Worm (Caenorhabditis elegans) whole organism, early embryonic: Measurements from ENCODE around the gene nas-10.

Source experiments
- B0310.2 ChIP-seq: sonication (generic microtip); optimal IDR thresholded peaks from 2 replicates; lab custom pipeline; 2016; ENCODE audit warnings: mild to moderate bottlenecking, missing genetic modification characterization, missing compliant biosample characterization
- F13C5.2 ChIP-seq: sonication (generic microtip); optimal IDR thresholded peaks from 2 replicates; lab custom pipeline; 2017; ENCODE audit warnings: mild to moderate bottlenecking, missing genetic modification characterization, inconsistent platforms, missing compliant biosample characterization
- aly-1 ChIP-seq: sonication (generic microtip); optimal IDR thresholded peaks from 2 replicates; lab custom pipeline; 2016; ENCODE audit warnings: missing genetic modification characterization, missing compliant biosample characterization
- ama-1 ChIP-seq: fragments of 150-350 bp; optimal IDR thresholded peaks from 2 replicates; lab custom pipeline; 2014
- ceh-13 ChIP-seq: fragments of 200-800 bp; sonication (Bioruptor generic); optimal IDR thresholded peaks from 2 replicates; lab custom pipeline; 2018; ENCODE audit warnings: mild to moderate bottlenecking, missing genetic modification characterization, missing compliant biosample characterization
- ceh-36 ChIP-seq: sonication (generic microtip); optimal IDR thresholded peaks from 2 replicates; lab custom pipeline; 2016; ENCODE audit warnings: missing genetic modification characterization, inconsistent platforms, missing compliant biosample characterization
- ets-7 ChIP-seq: sonication (generic microtip); optimal IDR thresholded peaks from 2 replicates; lab custom pipeline; 2016; ENCODE audit warnings: missing genotype, missing genetic modification characterization, missing compliant biosample characterization
- flt-1 ChIP-seq: fragments of 200-800 bp; sonication (Bioruptor generic); IDR thresholded peaks from 2 replicates; pipeline ENCODE4 v1.3.6; 2022; ENCODE audit warnings: missing genetic modification characterization, missing compliant biosample characterization
- hmbx-1 ChIP-seq: sonication (generic microtip); optimal IDR thresholded peaks from 2 replicates; lab custom pipeline; 2016; ENCODE audit warnings: mild to moderate bottlenecking, missing genetic modification characterization, missing compliant biosample characterization
- hmg-4 ChIP-seq: fragments of 200-800 bp; sonication (Bioruptor generic); optimal IDR thresholded peaks from 2 replicates; lab custom pipeline; 2018; ENCODE audit warnings: mild to moderate bottlenecking, missing genetic modification characterization, missing compliant biosample characterization
- hnd-1 ChIP-seq: sonication (generic microtip); optimal IDR thresholded peaks from 2 replicates; lab custom pipeline; 2016; ENCODE audit warnings: missing genetic modification characterization, missing compliant biosample characterization
- pes-1 ChIP-seq: fragments of 200-800 bp; sonication (Bioruptor generic); IDR thresholded peaks from 2 replicates; pipeline ENCODE4 v1.3.6; 2022; ENCODE audit warnings: missing genetic modification reagents, missing genetic modification characterization, missing compliant biosample characterization
- scrt-1 ChIP-seq: fragments of 200-800 bp; sonication (Bioruptor generic); IDR thresholded peaks from 2 replicates; pipeline ENCODE4 v1.3.6; 2022; ENCODE audit warnings: missing genetic modification characterization, missing compliant biosample characterization
- sea-1 ChIP-seq: fragments of 200-800 bp; sonication (Bioruptor generic); conservative IDR thresholded peaks from 2 replicates; pipeline ENCODE4 v1.3.6; 2022; ENCODE audit warnings: missing genetic modification characterization, missing compliant biosample characterization
- tbx-11 ChIP-seq: fragments of 200-800 bp; sonication (Bioruptor generic); IDR thresholded peaks from 2 replicates; pipeline ENCODE4 v1.3.6; 2022; ENCODE audit warnings: missing genetic modification characterization, missing compliant biosample characterization
- tbx-37 ChIP-seq: fragments of 200-800 bp; sonication (Bioruptor generic); conservative IDR thresholded peaks from 2 replicates; pipeline ENCODE4 v1.3.6; 2022; ENCODE audit warnings: missing genetic modification reagents, missing genetic modification characterization, missing compliant biosample characterization
- tra-4 ChIP-seq: sonication (generic microtip); optimal IDR thresholded peaks from 2 replicates; lab custom pipeline; 2017; ENCODE audit warnings: missing genetic modification characterization, missing compliant biosample characterization

nas-10 gene

DNA sequence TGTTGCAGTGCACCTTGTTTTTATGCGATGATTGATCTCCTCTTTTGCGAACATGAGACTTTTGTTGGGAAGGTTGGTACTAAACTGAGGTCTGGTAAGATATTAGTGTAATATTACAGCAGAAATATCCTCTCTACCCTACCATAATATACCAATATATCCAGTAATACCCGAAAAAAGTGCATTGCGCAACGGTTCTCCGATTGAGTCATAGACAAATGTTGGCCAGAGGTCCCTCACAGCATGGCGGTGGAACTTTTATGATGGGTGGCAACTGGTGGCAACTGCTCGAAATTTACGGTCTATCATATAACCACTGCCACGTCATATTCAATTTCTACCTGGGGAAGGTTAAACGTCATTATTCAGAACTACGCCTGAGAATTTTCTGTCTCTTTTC is 26.0 kb upstream of the nas-10 start:
- TF ChIP-seq hmbx-1 (no peak), scrt-1 (GFP tag; lab: Robert Waterston, UW) (0 out of 2 replicates have a peak, but pooled peaks have one; percentile 12)

DNA sequence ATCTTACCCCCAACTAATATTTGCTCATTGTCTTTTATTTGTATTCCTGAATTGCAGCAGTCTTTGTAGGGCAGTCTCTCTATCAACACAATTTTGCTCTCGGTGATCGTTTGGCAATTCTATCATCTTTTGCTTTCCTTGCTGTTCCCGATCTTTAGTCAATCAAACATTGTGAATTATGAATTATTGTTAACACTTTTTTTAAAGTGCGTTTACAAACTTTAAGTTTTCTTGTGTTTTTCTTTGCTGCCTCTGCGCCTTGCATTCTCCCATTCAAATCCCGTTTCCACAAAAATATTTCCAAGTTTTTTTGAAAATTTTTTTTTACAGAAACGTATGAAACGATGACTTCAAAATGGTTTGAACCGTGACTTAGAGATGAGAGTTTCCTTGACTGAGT is 18.7 kb upstream of the nas-10 start, which contains the start of gene ver-4:
TSS of gene ver-4 (plus strand) at position 301 of the 400 bp plus-strand sequence.
- TF ChIP-seq tra-4 (no peak), ceh-13 (GFP tag; lab: Kevin White, UChicago) (no peak), flt-1 (no peak), hnd-1 (no peak), ama-1 (lab: Kevin White, UChicago) (no peak), aly-1 (tag; lab: Kevin White, UChicago) (no peak), B0310.2 (no peak), F13C5.2 (tag; lab: Kevin White, UChicago) (no peak), sea-1 (GFP tag; lab: Robert Waterston, UW) (no peak), tbx-37 (GFP tag; lab: Robert Waterston, UW) (no peak), pes-1 (GFP tag; lab: Robert Waterston, UW) (no peak)

DNA sequence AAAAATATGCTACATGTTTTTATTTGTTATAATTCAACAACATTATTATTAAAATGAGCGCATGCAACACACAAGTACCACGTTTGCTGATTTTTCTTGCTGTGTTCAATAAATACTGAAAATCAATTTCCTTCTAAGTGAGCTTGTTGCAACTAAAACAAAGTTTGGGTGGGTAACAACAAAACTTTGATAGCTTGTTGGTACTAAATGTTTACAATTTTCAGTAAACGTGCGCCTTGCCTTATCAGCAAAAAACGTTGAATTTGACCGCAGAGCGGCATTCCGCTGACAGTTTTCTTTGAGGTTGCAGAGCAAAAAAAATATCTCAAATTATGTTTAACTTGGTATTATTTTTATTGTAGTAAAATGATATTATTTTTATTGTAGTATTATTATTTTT is 18.1 kb upstream of the nas-10 start:
- TF ChIP-seq aly-1 (tag; lab: Kevin White, UChicago) = no peak
- TF ChIP-seq hmbx-1 = no peak
- no peak for TF ChIP-seq tbx-37 (GFP tag; lab: Robert Waterston, UW)
- no peak for TF ChIP-seq flt-1
- TF ChIP-seq pes-1 (GFP tag; lab: Robert Waterston, UW) = no peak
- TF ChIP-seq F13C5.2 (tag; lab: Kevin White, UChicago) = no peak
- TF ChIP-seq tbx-11 (GFP tag; lab: Robert Waterston, UW) = no peak
- no peak for TF ChIP-seq sea-1 (GFP tag; lab: Robert Waterston, UW)

DNA sequence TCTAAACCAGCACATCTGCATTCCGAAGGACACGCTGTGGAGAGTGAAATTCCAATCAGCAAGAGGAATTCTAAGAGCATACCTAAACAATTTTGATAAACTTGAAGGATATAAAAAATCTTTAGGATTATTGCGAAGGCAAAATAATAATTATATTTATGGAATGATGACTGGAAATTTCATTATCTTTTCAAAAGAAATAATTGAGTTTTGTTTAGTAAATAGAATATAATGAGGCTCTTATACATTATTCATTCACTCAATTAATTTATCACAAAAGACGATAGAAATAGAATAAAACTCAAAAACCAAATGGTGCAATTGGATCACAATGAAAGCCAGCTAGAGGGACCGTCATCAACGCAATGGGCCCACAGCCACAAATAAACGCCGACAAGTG is 15.9 kb upstream of the nas-10 start, which contains the start of gene pxn-2:
TSS of gene pxn-2 (minus strand) at position 101 of the 400 bp plus-strand sequence.
- TF ChIP-seq tra-4 = no peak
- no peak for TF ChIP-seq tbx-37 (GFP tag; lab: Robert Waterston, UW)
- no peak for TF ChIP-seq tbx-11 (GFP tag; lab: Robert Waterston, UW)
- no peak for TF ChIP-seq pes-1 (GFP tag; lab: Robert Waterston, UW)
- no peak for TF ChIP-seq ceh-36 (tag; lab: Kevin White, UChicago)
- no peak for TF ChIP-seq sea-1 (GFP tag; lab: Robert Waterston, UW)
- no peak for TF ChIP-seq ceh-13 (GFP tag; lab: Kevin White, UChicago)
- no peak for TF ChIP-seq ets-7 (tag; lab: Kevin White, UChicago)
- TF ChIP-seq ama-1 (lab: Kevin White, UChicago) = no peak

DNA sequence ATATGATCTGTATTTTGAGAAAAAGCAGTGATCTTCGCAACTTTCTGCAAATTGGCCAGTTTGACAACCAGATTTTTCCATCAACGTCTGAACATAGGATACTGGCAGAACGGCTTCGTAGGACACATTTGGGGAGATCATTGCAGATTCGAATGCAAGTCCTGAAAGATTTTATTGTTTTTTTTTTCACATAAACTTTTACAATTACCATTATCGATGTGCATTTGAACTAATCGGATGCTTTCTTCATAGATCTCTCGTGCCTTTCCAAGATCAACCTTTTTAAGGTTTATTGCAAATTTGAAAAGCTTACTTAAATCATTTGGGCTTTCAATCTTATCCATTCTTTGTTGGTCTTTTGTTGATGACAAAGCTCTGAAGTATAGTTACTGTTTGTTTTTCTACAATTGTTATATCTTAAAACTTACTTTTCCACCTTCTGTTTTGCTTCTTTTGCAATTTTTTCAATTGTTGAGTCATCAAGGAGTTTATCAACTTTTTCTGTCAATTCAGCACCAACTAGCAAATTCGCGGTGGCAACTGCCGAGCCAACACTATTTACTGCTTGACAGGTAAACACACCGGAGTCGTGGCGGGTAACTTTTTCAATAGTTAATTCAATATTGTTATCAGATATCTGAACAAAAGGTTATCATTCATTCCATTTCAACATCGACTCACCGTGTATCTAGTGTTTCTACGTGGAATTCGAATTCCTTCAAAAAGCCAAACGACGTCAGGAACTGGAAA is 13.3 kb upstream of the nas-10 start:
- TF ChIP-seq tbx-11 (GFP tag; lab: Robert Waterston, UW) = no peak
- TF ChIP-seq ama-1 (lab: Kevin White, UChicago) = no peak
- no peak for TF ChIP-seq ceh-36 (tag; lab: Kevin White, UChicago)
- no peak for TF ChIP-seq scrt-1 (GFP tag; lab: Robert Waterston, UW)
- TF ChIP-seq sea-1 (GFP tag; lab: Robert Waterston, UW) = no peak
- no peak for TF ChIP-seq tbx-37 (GFP tag; lab: Robert Waterston, UW)
- TF ChIP-seq B0310.2 = no peak

DNA sequence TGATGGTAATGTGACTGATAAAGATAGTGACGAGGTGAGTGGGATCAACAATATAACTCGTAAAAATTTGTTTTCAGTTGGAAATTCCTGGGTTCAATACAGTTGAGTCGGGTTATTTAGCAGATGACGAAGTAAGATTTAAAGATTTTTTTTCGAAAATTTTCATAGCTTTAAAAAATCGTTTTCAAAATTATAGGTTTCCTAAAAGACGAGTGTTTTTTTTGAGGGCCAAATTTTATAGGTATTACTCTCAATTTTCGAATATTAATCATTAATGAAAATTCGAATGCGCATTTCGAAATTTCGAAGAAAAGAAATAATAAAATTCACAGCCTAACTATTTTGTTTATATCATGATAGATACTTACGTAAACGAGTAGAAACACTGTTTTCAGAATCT is 7.8 kb upstream of the nas-10 start:
- no peak for TF ChIP-seq pes-1 (GFP tag; lab: Robert Waterston, UW)
- no peak for TF ChIP-seq aly-1 (tag; lab: Kevin White, UChicago)
- no peak for TF ChIP-seq tra-4
- TF ChIP-seq hnd-1 = no peak
- no peak for TF ChIP-seq ceh-13 (GFP tag; lab: Kevin White, UChicago)
- TF ChIP-seq sea-1 (GFP tag; lab: Robert Waterston, UW) = no peak
- no peak for TF ChIP-seq B0310.2
- TF ChIP-seq ets-7 (tag; lab: Kevin White, UChicago) = no peak
- TF ChIP-seq hmg-4 (GFP tag; lab: Kevin White, UChicago) = no peak
- no peak for TF ChIP-seq scrt-1 (GFP tag; lab: Robert Waterston, UW)
- TF ChIP-seq ceh-36 (tag; lab: Kevin White, UChicago) = no peak

DNA sequence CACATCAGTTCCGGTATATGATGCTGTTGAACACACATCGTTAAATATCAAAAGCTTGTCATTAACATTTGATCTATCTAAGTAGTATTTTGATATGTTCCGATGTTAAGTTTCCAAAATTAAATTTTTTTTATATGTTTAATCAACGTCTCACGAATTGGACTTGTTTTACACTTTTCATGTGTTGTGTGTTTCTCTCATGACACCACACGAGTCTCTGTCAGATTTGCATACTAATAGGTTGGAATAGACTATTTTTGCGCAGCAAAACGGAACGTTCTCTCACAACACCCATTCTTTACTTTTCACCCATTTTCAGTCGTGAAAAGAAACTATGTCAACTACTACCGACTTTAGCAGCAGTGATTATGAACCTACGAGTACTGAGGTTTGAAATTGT is 7.3 kb upstream of the nas-10 start, which contains the start of gene K09C8.8:
TSS of gene K09C8.8 (plus strand) at position 301 of the 400 bp plus-strand sequence.
- no peak for TF ChIP-seq aly-1 (tag; lab: Kevin White, UChicago)
- TF ChIP-seq hnd-1 = no peak
- TF ChIP-seq hmbx-1 = no peak
- no peak for TF ChIP-seq tbx-37 (GFP tag; lab: Robert Waterston, UW)
- TF ChIP-seq ceh-36 (tag; lab: Kevin White, UChicago) = no peak
- TF ChIP-seq tbx-11 (GFP tag; lab: Robert Waterston, UW) = no peak
- TF ChIP-seq B0310.2 = no peak
- no peak for TF ChIP-seq tra-4
- TF ChIP-seq sea-1 (GFP tag; lab: Robert Waterston, UW) = no peak

DNA sequence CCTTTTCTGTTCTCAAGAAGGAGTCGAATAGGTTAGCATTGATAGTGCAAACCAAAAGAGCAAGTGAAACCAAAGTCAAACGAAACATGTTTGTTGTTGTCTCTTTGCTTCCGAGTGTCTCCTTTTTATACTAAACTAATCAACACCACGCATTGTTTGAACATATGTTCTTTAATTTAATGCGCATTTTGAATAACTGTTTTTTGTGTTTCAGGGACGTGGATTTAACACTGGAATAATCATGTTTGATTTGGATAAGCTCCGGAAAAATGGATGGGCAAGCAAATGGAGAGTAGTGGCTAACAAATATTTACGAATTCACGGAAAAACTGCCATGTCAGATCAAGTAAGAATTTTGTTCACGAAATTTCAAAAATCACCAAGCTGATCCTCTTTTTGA is 4.4 kb upstream of the nas-10 start, which contains the start of gene K09C8.9:
TSS of gene K09C8.9 (minus strand) at position 101 of the 400 bp plus-strand sequence.
- TF ChIP-seq sea-1 (GFP tag; lab: Robert Waterston, UW) (no peak), hmg-4 (GFP tag; lab: Kevin White, UChicago) (no peak), ceh-36 (tag; lab: Kevin White, UChicago) (no peak), tbx-37 (GFP tag; lab: Robert Waterston, UW) (no peak), ets-7 (tag; lab: Kevin White, UChicago) (no peak), scrt-1 (GFP tag; lab: Robert Waterston, UW) (no peak), ama-1 (lab: Kevin White, UChicago) (no peak), F13C5.2 (tag; lab: Kevin White, UChicago) (no peak), hnd-1 (no peak), ceh-13 (GFP tag; lab: Kevin White, UChicago) (no peak), pes-1 (GFP tag; lab: Robert Waterston, UW) (no peak), B0310.2 (no peak), tbx-11 (GFP tag; lab: Robert Waterston, UW) (no peak)
